Fruit fly (Drosophila melanogaster) whole organism, embryonic: ENCODE measurements around the gene cyr.

ENCODE experiments used
- Atf3 ChIP-seq: fragments of 200-800 bp; sonication (Bioruptor generic); optimal IDR thresholded peaks from 3 replicates; lab custom pipeline; 2016; ENCODE audit warnings: missing biosample characterization, missing genetic modification characterization
- Atf6 ChIP-seq: fragments of 200-800 bp; sonication (Bioruptor generic); IDR thresholded peaks from 2 replicates; pipeline ENCODE4 v1.3.6; 2022; ENCODE audit warnings: missing biosample characterization, missing genetic modification characterization
- BEAF-32 ChIP-seq: fragments of 200-800 bp; sonication (Bioruptor generic); optimal IDR thresholded peaks from 3 replicates; lab custom pipeline; 2017; ENCODE audit warnings: missing biosample characterization, missing genetic modification characterization, mild to moderate bottlenecking, moderate library complexity, missing genetic modification reagents
- CG10321 ChIP-seq: fragments of 200-800 bp; sonication (Bioruptor generic); IDR thresholded peaks from 2 replicates; pipeline ENCODE4 v1.3.6; 2022; ENCODE audit warnings: missing biosample characterization, missing genetic modification characterization
- CG10543 ChIP-seq: fragments of 200-800 bp; sonication (Bioruptor generic); optimal IDR thresholded peaks from 3 replicates; lab custom pipeline; 2017; ENCODE audit warnings: missing biosample characterization, mild to moderate bottlenecking, missing genetic modification characterization, moderate library complexity
- CG10979 ChIP-seq: fragments of 200-800 bp; sonication (Bioruptor generic); optimal IDR thresholded peaks from 2 replicates; lab custom pipeline; 2018; ENCODE audit warnings: missing biosample characterization, mild to moderate bottlenecking, missing genetic modification characterization, moderate library complexity
- CG11247 ChIP-seq: fragments of 200-800 bp; sonication (Bioruptor generic); IDR thresholded peaks from 2 replicates; pipeline ENCODE4 v1.3.6; 2022; ENCODE audit warnings: missing biosample characterization, missing genetic modification characterization
- CG11504 ChIP-seq: fragments of 200-800 bp; sonication (Bioruptor generic); optimal IDR thresholded peaks from 3 replicates; lab custom pipeline; 2019; ENCODE audit warnings: missing biosample characterization, mild to moderate bottlenecking, missing genetic modification characterization, moderate library complexity
- CG12769 ChIP-seq: fragments of 200-800 bp; sonication (Bioruptor generic); optimal IDR thresholded peaks from 2 replicates; lab custom pipeline; 2019; ENCODE audit warnings: missing biosample characterization, mild to moderate bottlenecking, missing genetic modification characterization, moderate library complexity
- CG13624 ChIP-seq: fragments of 200-800 bp; sonication (Bioruptor generic); optimal IDR thresholded peaks from 2 replicates; lab custom pipeline; 2016; ENCODE audit warnings: missing biosample characterization, missing genetic modification characterization
- CG17359 ChIP-seq: fragments of 200-800 bp; sonication (Bioruptor generic); optimal IDR thresholded peaks from 3 replicates; lab custom pipeline; 2018; ENCODE audit warnings: missing biosample characterization, mild to moderate bottlenecking, missing genetic modification characterization, moderate library complexity
- CG1832 ChIP-seq: fragments of 200-800 bp; sonication (Bioruptor generic); optimal IDR thresholded peaks from 2 replicates; lab custom pipeline; 2017; ENCODE audit warnings: missing biosample characterization, mild to moderate bottlenecking, missing genetic modification characterization, inconsistent platforms
- CG2116 ChIP-seq: fragments of 200-800 bp; sonication (Bioruptor generic); optimal IDR thresholded peaks from 3 replicates; lab custom pipeline; 2018; ENCODE audit warnings: missing biosample characterization, mild to moderate bottlenecking, missing genetic modification characterization
- CG2678 ChIP-seq: fragments of 200-800 bp; sonication (Bioruptor generic); optimal IDR thresholded peaks from 3 replicates; lab custom pipeline; 2019; ENCODE audit warnings: missing biosample characterization, mild to moderate bottlenecking, missing genetic modification characterization, moderate library complexity
- CG32532 ChIP-seq: fragments of 200-800 bp; sonication (Bioruptor generic); IDR thresholded peaks from 2 replicates; pipeline ENCODE4 v1.3.6; 2022; ENCODE audit warnings: missing biosample characterization, missing genetic modification characterization
- CG33557 ChIP-seq: fragments of 200-800 bp; sonication (Bioruptor generic); optimal IDR thresholded peaks from 2 replicates; lab custom pipeline; 2019; ENCODE audit warnings: missing biosample characterization, mild to moderate bottlenecking, missing genetic modification characterization, moderate library complexity
- CG34376 ChIP-seq: fragments of 200-800 bp; sonication (Bioruptor generic); optimal IDR thresholded peaks from 2 replicates; lab custom pipeline; 2018; ENCODE audit warnings: missing biosample characterization, mild to moderate bottlenecking, missing genetic modification characterization
- CG4360 ChIP-seq: fragments of 200-800 bp; sonication (Bioruptor generic); IDR thresholded peaks from 2 replicates; pipeline ENCODE4 v1.3.6; 2022; ENCODE audit warnings: missing biosample characterization, missing genetic modification characterization
- CG8924 ChIP-seq: fragments of 200-800 bp; optimal IDR thresholded peaks from 3 replicates; lab custom pipeline; 2019; ENCODE audit warnings: missing biosample characterization, mild to moderate bottlenecking, missing genetic modification characterization, moderate library complexity
- CG9932 ChIP-seq: fragments of 200-800 bp; sonication (Bioruptor generic); IDR thresholded peaks from 2 replicates; pipeline ENCODE4 v1.3.6; 2022; ENCODE audit warnings: missing biosample characterization, missing genetic modification characterization
- CoRest ChIP-seq: fragments of 200-800 bp; sonication (Bioruptor generic); optimal IDR thresholded peaks from 3 replicates; lab custom pipeline; 2018; ENCODE audit warnings: missing biosample characterization, mild to moderate bottlenecking, missing genetic modification characterization, moderate library complexity
- E2f2 ChIP-seq: fragments of 200-800 bp; sonication (Bioruptor generic); IDR thresholded peaks from 2 replicates; pipeline ENCODE4 v1.3.6; 2022; ENCODE audit warnings: missing biosample characterization, missing genetic modification characterization
- HHEX ChIP-seq: fragments of 200-800 bp; sonication (Bioruptor generic); optimal IDR thresholded peaks from 3 replicates; lab custom pipeline; 2017; ENCODE audit warnings: missing biosample characterization, mild to moderate bottlenecking, missing genetic modification characterization, missing genetic modification reagents
- HmgD ChIP-seq: fragments of 200-800 bp; sonication (Bioruptor generic); optimal IDR thresholded peaks from 3 replicates; lab custom pipeline; 2016; ENCODE audit warnings: missing biosample characterization, missing genetic modification characterization
- Hmr ChIP-seq: fragments of 200-800 bp; sonication (Bioruptor generic); optimal IDR thresholded peaks from 3 replicates; lab custom pipeline; 2017; ENCODE audit warnings: mild to moderate bottlenecking, missing biosample characterization, missing genetic modification reagents, missing genetic modification characterization
- Hr78 ChIP-seq, 2 experiments: fragments of 200-800 bp in 1 of 2; fragments of >200 bp in 1 of 2; sonication (Bioruptor generic) in 1 of 2; optimal IDR thresholded peaks; 2 replicates each; lab custom pipeline; 2017 to 2019; ENCODE audit warnings: missing biosample characterization in 2 of 2, missing genetic modification characterization in 2 of 2, mild to moderate bottlenecking in 1 of 2, moderate library complexity in 1 of 2
- Med ChIP-seq: fragments of 200-800 bp; sonication (Bioruptor generic); peaks from one replicate; lab custom pipeline; 2016; ENCODE audit warnings: missing biosample characterization, missing genetic modification characterization, mild to moderate bottlenecking, inconsistent platforms, moderate library complexity
- Meics ChIP-seq: fragments of 200-800 bp; sonication (Bioruptor generic); optimal IDR thresholded peaks from 2 replicates; lab custom pipeline; 2017; ENCODE audit warnings: missing biosample characterization, mild to moderate bottlenecking, missing genetic modification characterization
- NFAT ChIP-seq: fragments of 200-800 bp; sonication (Bioruptor generic); IDR thresholded peaks from 2 replicates; pipeline ENCODE4 v1.3.6; 2022; ENCODE audit warnings: missing biosample characterization, missing genetic modification characterization
- Nf-YC ChIP-seq: fragments of 200-800 bp; optimal IDR thresholded peaks from 3 replicates; lab custom pipeline; 2019; ENCODE audit warnings: missing biosample characterization, mild to moderate bottlenecking, missing genetic modification characterization, moderate library complexity
- cg ChIP-seq: fragments of 200-800 bp; sonication (Bioruptor generic); optimal IDR thresholded peaks from 3 replicates; lab custom pipeline; 2019; ENCODE audit warnings: missing biosample characterization, mild to moderate bottlenecking, missing genetic modification characterization, moderate library complexity
- crol ChIP-seq: fragments of 200-800 bp; sonication (Bioruptor generic); IDR thresholded peaks from 2 replicates; pipeline ENCODE4 v1.3.6; 2022; ENCODE audit warnings: missing biosample characterization, missing genetic modification characterization
- crp ChIP-seq, 2 experiments: fragments of 200-800 bp; sonication (Bioruptor generic); optimal IDR thresholded peaks; 2 replicates in 1 of 2; 3 replicates in 1 of 2; lab custom pipeline; 2017; ENCODE audit warnings: missing biosample characterization in 2 of 2, missing genetic modification characterization in 2 of 2, mild to moderate bottlenecking in 1 of 2, moderate library complexity in 1 of 2
- dm ChIP-seq: fragments of 200-800 bp; sonication (Bioruptor generic); optimal IDR thresholded peaks from 3 replicates; lab custom pipeline; 2016; ENCODE audit warnings: missing biosample characterization, missing genetic modification characterization
- ind ChIP-seq: fragments of 200-800 bp; sonication (Bioruptor generic); optimal IDR thresholded peaks from 3 replicates; lab custom pipeline; 2016; ENCODE audit warnings: missing biosample characterization, missing genetic modification characterization
- knrl ChIP-seq: fragments of 200-800 bp; sonication (Bioruptor generic); IDR thresholded peaks from 3 replicates; pipeline ENCODE4 v1.3.6; 2022; ENCODE audit warnings: missing biosample characterization, missing genetic modification characterization; ENCODE audit not compliant: partially characterized antibody
- nerfin-2 ChIP-seq: fragments of 200-800 bp; sonication (Bioruptor generic); IDR thresholded peaks from 2 replicates; pipeline ENCODE4 v1.3.6; 2022; ENCODE audit warnings: missing biosample characterization, missing genetic modification characterization; ENCODE audit not compliant: partially characterized antibody
- nmo ChIP-seq: fragments of 200-800 bp; sonication (Bioruptor generic); optimal IDR thresholded peaks from 2 replicates; lab custom pipeline; 2018; ENCODE audit warnings: missing biosample characterization, mild to moderate bottlenecking, missing genetic modification characterization, moderate library complexity
- nom ChIP-seq: fragments of 200-800 bp; sonication (Bioruptor generic); optimal IDR thresholded peaks from 2 replicates; lab custom pipeline; 2017; ENCODE audit warnings: missing biosample characterization, missing genetic modification characterization, mild to moderate bottlenecking, moderate library complexity, missing genetic modification reagents
- p53 ChIP-seq: fragments of 200-800 bp; sonication (Bioruptor generic); optimal IDR thresholded peaks from 2 replicates; lab custom pipeline; 2016; ENCODE audit warnings: missing biosample characterization, missing genetic modification characterization
- pan ChIP-seq, 4 experiments: fragments of >200 bp in 3 of 4; fragments of 200-800 bp in 1 of 4; sonication (Bioruptor generic) in 1 of 4; optimal IDR thresholded peaks in 3 of 4; IDR thresholded peaks in 1 of 4; 2 replicates each; pipeline versions ENCODE4 v1.3.6 to Lab custom; 2017 to 2022; ENCODE audit warnings: missing biosample characterization in 2 of 4, missing genetic modification characterization in 2 of 4, mixed read lengths in 1 of 4
- pum ChIP-seq: fragments of 200-800 bp; sonication (Bioruptor generic); optimal IDR thresholded peaks from 2 replicates; lab custom pipeline; 2016; ENCODE audit warnings: missing biosample characterization, missing genetic modification characterization
- sens ChIP-seq: fragments of 200-800 bp; sonication (Bioruptor generic); peaks from one replicate; lab custom pipeline; 2016; ENCODE audit warnings: missing biosample characterization, missing genetic modification characterization
- sr ChIP-seq: fragments of 200-800 bp; sonication (Bioruptor generic); IDR thresholded peaks from 3 replicates; pipeline ENCODE4 v1.3.6; 2022; ENCODE audit warnings: missing biosample characterization, missing genetic modification characterization
- stwl ChIP-seq: fragments of 200-800 bp; sonication (Bioruptor generic); optimal IDR thresholded peaks from 3 replicates; lab custom pipeline; 2018; ENCODE audit warnings: missing biosample characterization, mild to moderate bottlenecking, missing genetic modification characterization, moderate library complexity
- sug ChIP-seq: fragments of 200-800 bp; optimal IDR thresholded peaks from 2 replicates; lab custom pipeline; 2019; ENCODE audit warnings: missing biosample characterization, mild to moderate bottlenecking, missing genetic modification characterization, moderate library complexity
- tap ChIP-seq: fragments of 200-800 bp; optimal IDR thresholded peaks from 3 replicates; lab custom pipeline; 2019; ENCODE audit warnings: missing biosample characterization, mild to moderate bottlenecking, missing genetic modification characterization, moderate library complexity

Gene cyr

DNA sequence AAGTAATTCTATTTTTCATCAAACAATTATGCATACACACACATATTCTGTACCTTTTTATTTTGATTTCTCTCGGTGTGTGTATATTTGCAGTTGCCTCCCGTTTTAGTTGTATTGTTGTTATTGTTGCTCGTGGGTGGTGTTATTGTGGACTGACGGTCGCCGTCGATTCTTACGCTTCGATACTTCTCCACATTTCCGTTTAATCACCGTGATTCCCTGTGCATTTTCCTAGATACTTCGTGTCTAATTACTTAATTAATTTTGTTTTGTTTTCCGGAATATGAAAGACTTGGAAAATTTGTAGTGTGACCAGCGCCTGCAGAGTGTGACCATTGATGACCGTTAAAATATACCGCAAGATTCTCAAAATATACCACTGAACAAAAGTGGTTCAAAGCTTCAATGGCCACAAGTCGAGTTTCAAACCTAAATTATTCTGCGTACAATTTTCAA is 41.8 kb downstream of the cyr start, which contains the start of gene UbcE2H (continued):
- TF ChIP-seq CG8924 (tag; lab: Kevin White, UChicago) (peak; percentile 6), CoRest (tag; lab: Kevin White, UChicago) (peak; percentile 60), Hmr (GFP tag; lab: Kevin White, UChicago) (peak; percentile 19), CG11247 (GFP tag; lab: Robert Waterston, UW) (no peak), Nf-YC (tag; lab: Kevin White, UChicago) (no peak), knrl (GFP tag; lab: Robert Waterston, UW) (peak; percentile 19; the same call in 1 of the 3 replicates), CG2116 (peak; percentile 58), pum (GFP tag; lab: Kevin White, UChicago) (no peak), Hr78 (GFP tag; optimal IDR thresholded peaks at IDR 0.05; lab: Kevin White, UChicago) (peak in 1 of 2 experiments; percentile 30), CG32532 (GFP tag; lab: Robert Waterston, UW) (no peak), CG10979 (no peak), NFAT (GFP tag; lab: Robert Waterston, UW) (no peak), sr (no peak), dm (GFP tag; lab: Kevin White, UChicago) (no peak), Med (GFP tag; lab: Kevin White, UChicago) (peak; percentile 68), ind (GFP tag; lab: Kevin White, UChicago) (no peak), HmgD (GFP tag; lab: Kevin White, UChicago) (peak; percentile 27), pan (optimal IDR thresholded peaks at IDR 0.05; lab: Kevin White, UChicago) (no peak), pan (GFP tag; optimal IDR thresholded peaks at IDR 0.05 in 1 of 2, IDR thresholded peaks at IDR 0.05 in 1 of 2) (no peak), BEAF-32 (peak; percentile 49), cg (GFP tag; lab: Kevin White, UChicago) (peak; percentile 54), CG34376 (GFP tag; lab: Kevin White, UChicago) (no peak), sens (GFP tag; lab: Kevin White, UChicago) (peak; percentile 65), stwl (peak; percentile 60), CG11504 (tag; lab: Kevin White, UChicago) (peak; percentile 13), nerfin-2 (GFP tag; lab: Robert Waterston, UW) (no peak), CG33557 (GFP tag; lab: Kevin White, UChicago) (no peak), E2f2 (GFP tag; lab: Robert Waterston, UW) (peak; percentile 82), nmo (GFP tag; lab: Kevin White, UChicago) (peak; percentile 1), HHEX (peak; percentile 27)

DNA sequence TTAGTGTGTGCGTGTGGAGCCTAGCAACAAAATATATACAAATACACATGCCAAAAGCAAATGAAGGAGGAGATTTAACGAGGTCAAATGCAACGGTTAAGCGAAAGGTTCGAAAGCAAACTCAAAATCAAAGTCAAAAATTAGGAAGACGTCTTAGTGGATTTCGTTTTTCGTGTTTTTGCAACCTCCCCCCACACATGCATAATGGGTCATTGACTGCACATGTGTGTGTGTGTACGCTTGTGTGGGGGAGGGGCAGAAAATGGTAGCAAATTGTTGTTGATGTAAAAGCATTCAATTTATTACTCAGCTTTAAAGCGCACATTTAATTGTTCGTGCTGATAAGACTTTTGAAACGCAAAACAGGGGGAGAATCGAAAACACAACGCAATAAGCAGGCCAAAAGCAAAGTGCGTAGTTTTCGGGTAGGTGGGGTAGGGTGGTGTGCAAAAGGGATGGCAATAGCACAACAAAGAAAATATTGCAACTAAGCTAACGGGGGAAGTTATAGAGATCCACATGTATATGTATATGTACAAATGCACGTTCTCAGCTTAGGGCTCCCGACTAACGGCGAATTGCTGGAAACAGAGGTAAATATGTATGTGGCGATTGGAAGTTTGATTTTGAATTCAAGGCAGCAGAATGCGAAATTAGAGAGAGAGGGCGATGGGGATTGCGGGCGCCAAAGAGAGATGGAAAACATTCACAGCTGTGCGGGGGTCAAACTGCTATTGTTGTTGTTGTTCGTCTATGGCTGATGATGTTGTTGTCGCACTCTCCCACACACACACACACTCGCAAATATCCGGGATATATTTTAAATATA is 42.4 kb downstream of the cyr start:
- TF ChIP-seq p53 (GFP tag; lab: Kevin White, UChicago) (no peak), Hr78 (GFP tag; optimal IDR thresholded peaks at IDR 0.05; lab: Kevin White, UChicago) (peak in 1 of 2 experiments; percentile 80), CG12769 (tag; lab: Kevin White, UChicago) (peak; percentile 23), CG4360 (GFP tag; lab: Robert Waterston, UW) (peak; percentile 93), CG9932 (GFP tag; lab: Robert Waterston, UW) (0 out of 2 replicates have a peak, but pooled peaks have one; percentile 16), CG13624 (GFP tag; lab: Kevin White, UChicago) (peak; percentile 95), CG10321 (GFP tag; lab: Robert Waterston, UW) (peak; percentile 75), CG17359 (no peak), Atf3 (GFP tag; lab: Kevin White, UChicago) (no peak), crp (GFP tag; optimal IDR thresholded peaks at IDR 0.05; lab: Kevin White, UChicago) (peak in 1 of 2 experiments; percentile 62), Atf6 (GFP tag; lab: Robert Waterston, UW) (0 out of 2 replicates have a peak, but pooled peaks have one; percentile 23), Meics (peak; percentile 14), CG34376 (GFP tag; lab: Kevin White, UChicago) (peak; percentile 4), sug (tag; lab: Kevin White, UChicago) (peak; percentile 78), CG2678 (tag; lab: Kevin White, UChicago) (peak; percentile 4), crol (GFP tag; lab: Robert Waterston, UW) (peak; percentile 45), nom (GFP tag; lab: Kevin White, UChicago) (peak; percentile 1), tap (tag; lab: Kevin White, UChicago) (no peak), CG1832 (GFP tag; lab: Kevin White, UChicago) (peak; percentile 74), CG10543 (peak; percentile 57)
